Worm (Caenorhabditis elegans) whole organism, L4 larva: Measurements from ENCODE around the gene ZK1073.2.

ENCODE experiments used
- D1046.2 ChIP-seq: fragments of 200-800 bp; sonication (Bioruptor generic); IDR thresholded peaks from 2 replicates; pipeline ENCODE4 v1.3.6; 2022; ENCODE audit warnings: missing genetic modification characterization, missing compliant biosample characterization
- F37D6.2 ChIP-seq: sonication (generic microtip); optimal IDR thresholded peaks from 2 replicates; lab custom pipeline; 2016; ENCODE audit warnings: mild to moderate bottlenecking, missing genetic modification characterization, missing compliant biosample characterization
- F44E2.7 ChIP-seq: fragments of 200-800 bp; sonication (Bioruptor generic); IDR thresholded peaks from 2 replicates; pipeline ENCODE4 v2.1.2; 2022; ENCODE audit warnings: missing genetic modification characterization, missing compliant biosample characterization
- T20F7.1 ChIP-seq: fragments of 200-800 bp; sonication (Bioruptor generic); optimal IDR thresholded peaks from 2 replicates; lab custom pipeline; 2018; ENCODE audit warnings: mild to moderate bottlenecking, missing genetic modification characterization, missing compliant biosample characterization
- Y105C5A.15 ChIP-seq: fragments of 200-800 bp; sonication (Bioruptor generic); IDR thresholded peaks from 2 replicates; pipeline ENCODE4 v1.3.6; 2022; ENCODE audit warnings: missing genetic modification characterization, missing compliant biosample characterization
- ZK546.5 ChIP-seq, 2 experiments: sonication (generic microtip); optimal IDR thresholded peaks; 2 replicates each; lab custom pipeline; 2017; ENCODE audit warnings: missing biosample characterization in 2 of 2, missing genetic modification characterization in 2 of 2
- aha-1 ChIP-seq: fragments of 150-350 bp; peaks from one replicate; lab custom pipeline; 2014; ENCODE audit warnings: missing biosample characterization, missing genetic modification characterization
- ama-1 ChIP-seq: fragments of 150-350 bp; optimal IDR thresholded peaks from 2 replicates; lab custom pipeline; 2014; ENCODE audit warnings: inconsistent platforms, mixed read lengths
- arid-1 ChIP-seq: fragments of 200-800 bp; sonication (Bioruptor generic); conservative IDR thresholded peaks from 2 replicates; pipeline ENCODE4 v1.3.6; 2022; ENCODE audit warnings: missing genetic modification reagents, missing genetic modification characterization, missing compliant biosample characterization
- attf-4 ChIP-seq: sonication (generic microtip); optimal IDR thresholded peaks from 3 replicates; lab custom pipeline; 2017; ENCODE audit warnings: missing biosample characterization, missing genetic modification characterization
- ceh-20 ChIP-seq: fragments of 200-800 bp; sonication (Bioruptor generic); IDR thresholded peaks from 2 replicates; pipeline ENCODE4 v1.3.6; 2022; ENCODE audit warnings: missing genetic modification reagents, missing genetic modification characterization, missing compliant biosample characterization
- ceh-32 ChIP-seq: sonication (generic microtip); optimal IDR thresholded peaks from 2 replicates; lab custom pipeline; 2016; ENCODE audit warnings: mild to moderate bottlenecking, missing genetic modification characterization, missing compliant biosample characterization; ENCODE audit not compliant: poor library complexity
- ceh-62 ChIP-seq: sonication (generic microtip); optimal IDR thresholded peaks from 2 replicates; lab custom pipeline; 2017; ENCODE audit warnings: missing biosample characterization, missing genetic modification characterization
- ceh-82 ChIP-seq: sonication (generic microtip); optimal IDR thresholded peaks from 2 replicates; lab custom pipeline; 2017; ENCODE audit warnings: missing biosample characterization, missing genetic modification characterization
- ctbp-1 ChIP-seq: fragments of 200-800 bp; sonication (Bioruptor generic); IDR thresholded peaks from 2 replicates; pipeline ENCODE4 v1.3.6; 2022; ENCODE audit warnings: missing genetic modification reagents, missing genetic modification characterization, missing compliant biosample characterization
- daf-16 ChIP-seq, 3 experiments: sonication (generic microtip); optimal IDR thresholded peaks; 2 replicates each; lab custom pipeline; 2016 to 2017; ENCODE audit warnings: missing genetic modification characterization in 3 of 3, missing genetic modification reagents in 3 of 3, mild to moderate bottlenecking in 2 of 3, missing compliant biosample characterization in 2 of 3, missing biosample characterization in 1 of 3, moderate library complexity in 1 of 3
- dmd-6 ChIP-seq: fragments of 200-800 bp; sonication (Bioruptor generic); IDR thresholded peaks from 2 replicates; pipeline ENCODE4 v1.3.6; 2022; ENCODE audit warnings: missing genetic modification reagents, missing genetic modification characterization, missing compliant biosample characterization
- duxl-1 ChIP-seq: sonication (generic microtip); optimal IDR thresholded peaks from 2 replicates; lab custom pipeline; 2016; ENCODE audit warnings: mild to moderate bottlenecking, missing genetic modification characterization, moderate library complexity, missing compliant biosample characterization; ENCODE audit not compliant: poor library complexity
- dve-1 ChIP-seq: sonication (generic microtip); optimal IDR thresholded peaks from 2 replicates; lab custom pipeline; 2017; ENCODE audit warnings: antibody characterized with exemption, mild to moderate bottlenecking, missing genetic modification characterization, missing compliant biosample characterization; ENCODE audit not compliant: insufficient read depth
- egl-27 ChIP-seq: sonication (generic microtip); optimal IDR thresholded peaks from 3 replicates; lab custom pipeline; 2017; ENCODE audit warnings: missing biosample characterization, missing genetic modification reagents, missing genetic modification characterization
- fkh-10 ChIP-seq: fragments of 150-350 bp; optimal IDR thresholded peaks from 2 replicates; lab custom pipeline; 2014; ENCODE audit warnings: missing biosample characterization, missing genetic modification reagents, missing genetic modification characterization
- gei-8 ChIP-seq: fragments of 200-800 bp; sonication (Bioruptor generic); optimal IDR thresholded peaks from 2 replicates; lab custom pipeline; 2018; ENCODE audit warnings: mild to moderate bottlenecking, missing genetic modification characterization, missing compliant biosample characterization
- hif-1 ChIP-seq, 2 experiments: sonication (generic microtip); optimal IDR thresholded peaks; 2 replicates each; lab custom pipeline; 2016 to 2017; ENCODE audit warnings: missing compliant biosample characterization in 2 of 2, missing genetic modification characterization in 2 of 2, missing genetic modification reagents in 2 of 2, missing genotype in 2 of 2, mild to moderate bottlenecking in 1 of 2
- hlh-11 ChIP-seq: fragments of 200-800 bp; sonication (Bioruptor generic); optimal IDR thresholded peaks from 2 replicates; lab custom pipeline; 2018; ENCODE audit warnings: mild to moderate bottlenecking, missing genetic modification characterization, missing compliant biosample characterization
- hlh-30 ChIP-seq: sonication (generic microtip); optimal IDR thresholded peaks from 2 replicates; lab custom pipeline; 2017; ENCODE audit warnings: antibody characterized with exemption, mild to moderate bottlenecking, missing genetic modification characterization, missing compliant biosample characterization; ENCODE audit not compliant: insufficient read depth
- hmg-1.1 ChIP-seq: fragments of 200-800 bp; sonication (Bioruptor generic); IDR thresholded peaks from 2 replicates; pipeline ENCODE4 v1.3.6; 2022; ENCODE audit warnings: missing genetic modification reagents, missing genetic modification characterization, missing compliant biosample characterization
- lin-1 ChIP-seq: fragments of 200-800 bp; sonication (Bioruptor generic); IDR thresholded peaks from 2 replicates; pipeline ENCODE4 v1.3.6; 2022; ENCODE audit warnings: missing genetic modification reagents, missing genetic modification characterization, missing compliant biosample characterization
- lin-13 ChIP-seq: fragments of 150-350 bp; optimal IDR thresholded peaks from 2 replicates; lab custom pipeline; 2014; ENCODE audit warnings: missing biosample characterization, missing genetic modification reagents, missing genetic modification characterization
- lsy-2 ChIP-seq, 2 experiments: fragments of 150-350 bp in 1 of 2; sonication (generic microtip) in 1 of 2; optimal IDR thresholded peaks; 2 replicates each; lab custom pipeline; 2014 to 2017; ENCODE audit warnings: missing biosample characterization in 2 of 2, missing genetic modification characterization in 2 of 2
- mdl-1 ChIP-seq, 2 experiments: fragments of 150-350 bp in 1 of 2; sonication (generic microtip) in 1 of 2; optimal IDR thresholded peaks; 2 replicates each; lab custom pipeline; 2014 to 2017; ENCODE audit warnings: missing biosample characterization in 2 of 2, missing genetic modification characterization in 2 of 2
- mdt-29 ChIP-seq: fragments of 200-800 bp; sonication (Bioruptor generic); IDR thresholded peaks from 2 replicates; pipeline ENCODE4 v1.3.6; 2022; ENCODE audit warnings: missing genetic modification reagents, missing genetic modification characterization, missing compliant biosample characterization
- mep-1 ChIP-seq: fragments of 150-350 bp; sonication (generic microtip); optimal IDR thresholded peaks from 3 replicates; lab custom pipeline; 2014; ENCODE audit warnings: missing biosample characterization, missing genetic modification characterization
- mxl-3 ChIP-seq: fragments of 200-800 bp; sonication (Bioruptor generic); optimal IDR thresholded peaks from 2 replicates; lab custom pipeline; 2018; ENCODE audit warnings: mild to moderate bottlenecking, missing genetic modification characterization, missing compliant biosample characterization
- nhr-10 ChIP-seq: fragments of 150-350 bp; optimal IDR thresholded peaks from 2 replicates; lab custom pipeline; 2014; ENCODE audit warnings: missing biosample characterization, missing genetic modification characterization
- nhr-102 ChIP-seq: sonication (generic microtip); optimal IDR thresholded peaks from 2 replicates; lab custom pipeline; 2016; ENCODE audit warnings: mild to moderate bottlenecking, missing genetic modification characterization, moderate library complexity, missing compliant biosample characterization
- nhr-11 ChIP-seq: fragments of 150-350 bp; optimal IDR thresholded peaks from 2 replicates; lab custom pipeline; 2014; ENCODE audit warnings: missing biosample characterization, missing genetic modification characterization
- nhr-25 ChIP-seq: sonication (generic microtip); optimal IDR thresholded peaks from 2 replicates; lab custom pipeline; 2017; ENCODE audit warnings: missing genetic modification characterization, mild to moderate bottlenecking, missing compliant biosample characterization, antibody characterized with exemption, moderate library complexity, borderline replicate concordance; ENCODE audit not compliant: insufficient read depth
- nhr-28 ChIP-seq: fragments of 150-350 bp; optimal IDR thresholded peaks from 2 replicates; lab custom pipeline; 2014; ENCODE audit warnings: missing biosample characterization, missing genetic modification characterization
- nhr-6 ChIP-seq: fragments of 150-350 bp; optimal IDR thresholded peaks from 2 replicates; lab custom pipeline; 2014; ENCODE audit warnings: missing biosample characterization, missing genetic modification characterization
- php-3 ChIP-seq: fragments of 200-800 bp; sonication (Bioruptor generic); IDR thresholded peaks from 2 replicates; pipeline ENCODE4 v1.3.6; 2022; ENCODE audit warnings: missing genetic modification reagents, missing genetic modification characterization, missing compliant biosample characterization
- rbr-2 ChIP-seq: sonication (generic microtip); optimal IDR thresholded peaks from 2 replicates; lab custom pipeline; 2016; ENCODE audit warnings: missing genotype, missing genetic modification characterization, missing compliant biosample characterization
- set-16 ChIP-seq: fragments of 200-800 bp; sonication (Bioruptor generic); IDR thresholded peaks from 2 replicates; pipeline ENCODE4 v1.3.6; 2022; ENCODE audit warnings: missing genetic modification reagents, missing genetic modification characterization, missing compliant biosample characterization
- snpc-1.2 ChIP-seq: fragments of 200-800 bp; sonication (Bioruptor generic); IDR thresholded peaks from 2 replicates; pipeline ENCODE4 v1.3.6; 2022; ENCODE audit warnings: missing genetic modification reagents, missing genetic modification characterization, missing compliant biosample characterization
- unc-130 ChIP-seq: sonication (generic microtip); optimal IDR thresholded peaks from 2 replicates; lab custom pipeline; 2016; ENCODE audit warnings: missing genetic modification reagents, missing genetic modification characterization, missing compliant biosample characterization
- unc-62 ChIP-seq, 3 experiments: fragments of 150-350 bp in 1 of 3; sonication (generic microtip); optimal IDR thresholded peaks in 2 of 3; peaks in 1 of 3; 1 replicate in 1 of 3; 2 replicates in 2 of 3; lab custom pipeline; 2014 to 2017; ENCODE audit warnings: missing biosample characterization in 3 of 3, missing genetic modification characterization in 3 of 3, missing genetic modification reagents in 3 of 3, missing genotype in 1 of 3
- zag-1 ChIP-seq: fragments of 150-350 bp; optimal IDR thresholded peaks from 2 replicates; lab custom pipeline; 2014; ENCODE audit warnings: missing biosample characterization, missing genetic modification characterization
- zfp-2 ChIP-seq: sonication (generic microtip); optimal IDR thresholded peaks from 2 replicates; lab custom pipeline; 2016; ENCODE audit warnings: mild to moderate bottlenecking, missing genetic modification characterization, missing compliant biosample characterization
- zfp-3 ChIP-seq: fragments of 200-800 bp; sonication (Bioruptor generic); conservative IDR thresholded peaks from 2 replicates; pipeline ENCODE4 v1.3.6; 2022; ENCODE audit warnings: missing genetic modification reagents, missing genetic modification characterization, missing compliant biosample characterization
- zip-2 ChIP-seq: fragments of 150-350 bp; optimal IDR thresholded peaks from 2 replicates; lab custom pipeline; 2014; ENCODE audit warnings: missing biosample characterization, missing genetic modification characterization
- ztf-7 ChIP-seq: fragments of 150-350 bp; optimal IDR thresholded peaks from 2 replicates; lab custom pipeline; 2014; ENCODE audit warnings: missing biosample characterization, missing genetic modification characterization

Gene ZK1073.2

DNA sequence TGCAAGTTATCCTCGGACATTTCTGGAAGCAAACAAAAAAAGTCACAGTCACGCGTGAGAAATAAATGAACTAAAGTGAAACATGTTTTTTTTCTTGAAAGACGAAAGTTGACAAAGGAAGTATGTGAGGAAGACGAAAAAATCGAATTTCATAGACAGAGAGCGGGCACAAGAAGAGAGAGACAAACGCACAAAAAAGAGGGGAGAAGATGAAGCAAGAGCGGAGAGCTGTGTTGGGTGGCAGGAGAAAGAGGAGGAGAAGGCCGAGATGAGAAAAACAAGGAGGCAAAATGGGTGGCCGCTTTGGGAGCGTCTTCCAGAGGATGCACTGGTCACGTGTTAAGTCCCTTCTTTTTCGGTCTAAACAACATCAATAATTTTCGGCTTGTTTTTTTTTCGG is 25.3 kb downstream of the ZK1073.2 start, which contains the start of gene ZK1073.1:
Gene ZK1073.1 (minus strand): TSS at position 72 of the 400 bp plus-strand sequence.
- TF ChIP-seq ceh-62 (tag; lab: Kevin White, UChicago) (no peak), set-16 (GFP tag; lab: Robert Waterston, UW) (peak; percentile 56), gei-8 (GFP tag; lab: Kevin White, UChicago) (no peak), T20F7.1 (GFP tag; lab: Kevin White, UChicago) (no peak), attf-4 (no peak), mxl-3 (GFP tag; lab: Kevin White, UChicago) (no peak), ZK546.5 (tag; optimal IDR thresholded peaks at IDR 0.05; lab: Kevin White, UChicago) (no peak), hif-1 (tag; optimal IDR thresholded peaks at IDR 0.05; lab: Kevin White, UChicago) (peak in 1 of 2 experiments; percentile 54), F37D6.2 (tag; lab: Kevin White, UChicago) (peak; percentile 28), mdt-29 (no peak), lsy-2 (tag; optimal IDR thresholded peaks at IDR 0.05; lab: Kevin White, UChicago) (peak in 1 of 2 experiments; percentile 54), snpc-1.2 (no peak), nhr-10 (tag; lab: Kevin White, UChicago) (no peak), Y105C5A.15 (no peak), hmg-1.1 (GFP tag; lab: Robert Waterston, UW) (peak; percentile 53), duxl-1 (no peak), mdl-1 (tag; optimal IDR thresholded peaks at IDR 0.05; lab: Kevin White, UChicago) (peak in 1 of 2 experiments; percentile 79), daf-16 (GFP tag; optimal IDR thresholded peaks at IDR 0.05; lab: Kevin White, UChicago) (peak in 1 of 2 experiments; percentile 61), daf-16 (tag; optimal IDR thresholded peaks at IDR 0.05; lab: Kevin White, UChicago) (peak; percentile 2), hlh-11 (tag; lab: Kevin White, UChicago) (peak; percentile 42), ceh-32 (tag; lab: Kevin White, UChicago) (no peak), dve-1 (tag; lab: Kevin White, UChicago) (peak; percentile 6), ceh-82 (tag; lab: Kevin White, UChicago) (no peak), ama-1 (lab: Kevin White, UChicago) (peak; percentile 28), dmd-6 (peak; percentile 20; the same call in 1 of the 2 replicates), nhr-11 (tag; lab: Kevin White, UChicago) (peak; percentile 14), zip-2 (tag; lab: Kevin White, UChicago) (no peak), nhr-28 (no peak), lin-1 (GFP tag; lab: Robert Waterston, UW) (no peak), mep-1 (peak; percentile 46), zfp-2 (no peak), ceh-20 (no peak), fkh-10 (GFP tag; lab: Kevin White, UChicago) (peak; percentile 85), egl-27 (tag; lab: Kevin White, UChicago) (no peak), rbr-2 (tag; lab: Kevin White, UChicago) (peak; percentile 54), unc-130 (GFP tag; lab: Kevin White, UChicago) (no peak), F44E2.7 (GFP tag; lab: Robert Waterston, UW) (no peak), php-3 (GFP tag; lab: Robert Waterston, UW) (no peak), ctbp-1 (peak; percentile 68; the same call in 1 of the 2 replicates), zfp-3 (GFP tag; lab: Robert Waterston, UW) (no peak), ztf-7 (tag; lab: Kevin White, UChicago) (no peak), unc-62 (GFP tag; optimal IDR thresholded peaks at IDR 0.05 in 1 of 2; lab: Kevin White, UChicago) (peak in 1 of 2 experiments; percentile 87), unc-62 (tag; optimal IDR thresholded peaks at IDR 0.05; lab: Kevin White, UChicago) (no peak), nhr-102 (tag; lab: Kevin White, UChicago) (no peak), zag-1 (tag; lab: Kevin White, UChicago) (no peak), D1046.2 (no peak), nhr-25 (tag; lab: Kevin White, UChicago) (no peak), arid-1 (GFP tag; lab: Robert Waterston, UW) (no peak), lin-13 (no peak), hlh-30 (tag; lab: Kevin White, UChicago) (peak; percentile 74), aha-1 (tag; lab: Kevin White, UChicago) (peak; percentile 91), nhr-6 (tag; lab: Kevin White, UChicago) (no peak)
